Fruit fly (Drosophila melanogaster) whole organism, embryonic: ENCODE measurements around the gene Spt20.

Experiments used
- Blimp-1 ChIP-seq: fragments of 200-800 bp; sonication (Bioruptor generic); optimal IDR thresholded peaks from 3 replicates; lab custom pipeline; 2018; ENCODE audit warnings: missing biosample characterization, missing genetic modification characterization, mild to moderate bottlenecking, moderate library complexity, missing genetic modification reagents
- C15 ChIP-seq: fragments of 200-800 bp; sonication (Bioruptor generic); IDR thresholded peaks from 3 replicates; pipeline ENCODE4 v1.3.6; 2022; ENCODE audit warnings: missing biosample characterization, missing genetic modification characterization
- CG10274 ChIP-seq: fragments of 200-800 bp; sonication (Bioruptor generic); optimal IDR thresholded peaks from 3 replicates; lab custom pipeline; 2017; ENCODE audit warnings: missing biosample characterization, mild to moderate bottlenecking, missing genetic modification characterization
- CG12236 ChIP-seq: fragments of 200-800 bp; sonication (Bioruptor generic); optimal IDR thresholded peaks from 2 replicates; lab custom pipeline; 2016; ENCODE audit warnings: missing biosample characterization, missing genetic modification characterization
- CG13775 ChIP-seq: fragments of 200-800 bp; sonication (Bioruptor generic); optimal IDR thresholded peaks from 3 replicates; lab custom pipeline; 2017; ENCODE audit warnings: missing biosample characterization, mild to moderate bottlenecking, missing genetic modification characterization
- CG3281 ChIP-seq: fragments of 200-800 bp; sonication (Bioruptor generic); optimal IDR thresholded peaks from 3 replicates; lab custom pipeline; 2017; ENCODE audit warnings: missing biosample characterization, mild to moderate bottlenecking, missing genetic modification characterization
- Hr39 ChIP-seq: fragments of >200 bp; optimal IDR thresholded peaks from 2 replicates; lab custom pipeline; 2017
- Sin3A ChIP-seq: fragments of >200 bp; optimal IDR thresholded peaks from 2 replicates; lab custom pipeline; 2018
- hkb ChIP-seq, 2 experiments: fragments of 200-800 bp in 1 of 2; fragments of >200 bp in 1 of 2; sonication (Bioruptor generic) in 1 of 2; IDR thresholded peaks in 1 of 2; optimal IDR thresholded peaks in 1 of 2; 2 replicates each; pipeline versions ENCODE4 v1.3.6 to Lab custom; 2017 to 2022; ENCODE audit warnings: missing biosample characterization in 1 of 2, missing genetic modification characterization in 1 of 2
- mld ChIP-seq: fragments of 200-800 bp; sonication (Bioruptor generic); IDR thresholded peaks from 3 replicates; pipeline ENCODE4 v1.3.6; 2022; ENCODE audit warnings: missing biosample characterization, missing genetic modification characterization; ENCODE audit not compliant: partially characterized antibody
- sc ChIP-seq, 3 experiments: fragments of >200 bp in 2 of 3; fragments of 200-800 bp in 1 of 3; sonication (Bioruptor generic) in 1 of 3; optimal IDR thresholded peaks; 2 replicates in 2 of 3; 3 replicates in 1 of 3; lab custom pipeline; 2017; ENCODE audit warnings: mild to moderate bottlenecking in 1 of 3, missing biosample characterization in 1 of 3, missing genetic modification characterization in 1 of 3, missing genetic modification reagents in 1 of 3
- slou ChIP-seq: fragments of 200-800 bp; sonication (Bioruptor generic); optimal IDR thresholded peaks from 3 replicates; lab custom pipeline; 2016; ENCODE audit warnings: missing biosample characterization, missing genetic modification characterization

dm6 chr3L:13499531-13499930 is 3.0 kb upstream of the Spt20 start:
- TF ChIP-seq CG10274 (GFP tag; lab: Kevin White, UChicago) (no peak), hkb (optimal IDR thresholded peaks at IDR 0.05; lab: Kevin White, UChicago) (no peak), hkb (GFP tag; IDR thresholded peaks at IDR 0.05; lab: Robert Waterston, UW) (no peak), mld (no peak), slou (no peak), Sin3A (lab: Kevin White, UChicago) (no peak), C15 (GFP tag; lab: Robert Waterston, UW) (no peak), CG12236 (no peak), Blimp-1 (GFP tag; lab: Kevin White, UChicago) (no peak), sc (optimal IDR thresholded peaks at IDR 0.05; lab: Kevin White, UChicago) (no peak), sc (GFP tag; optimal IDR thresholded peaks at IDR 0.05; lab: Kevin White, UChicago) (no peak), CG13775 (GFP tag; lab: Kevin White, UChicago) (no peak), Hr39 (lab: Kevin White, UChicago) (no peak), CG3281 (GFP tag; lab: Kevin White, UChicago) (no peak)
